Fruit fly (Drosophila melanogaster) whole organism, embryonic: ENCODE data around the gene Acat1.

Source experiments
- Adf1 ChIP-seq: fragments of 200-800 bp; sonication (Bioruptor generic); IDR thresholded peaks from 2 replicates; pipeline ENCODE4 v1.3.6; 2022; ENCODE audit warnings: missing biosample characterization, missing genetic modification characterization
- BEAF-32 ChIP-seq: fragments of 200-800 bp; sonication (Bioruptor generic); optimal IDR thresholded peaks from 3 replicates; lab custom pipeline; 2017; ENCODE audit warnings: missing biosample characterization, missing genetic modification characterization, mild to moderate bottlenecking, moderate library complexity, missing genetic modification reagents
- Bgb ChIP-seq: fragments of 200-800 bp; sonication (Bioruptor generic); IDR thresholded peaks from 2 replicates; pipeline ENCODE4 v1.3.6; 2022; ENCODE audit warnings: missing biosample characterization, missing genetic modification characterization; ENCODE audit not compliant: partially characterized antibody
- CG13296 ChIP-seq: fragments of 200-800 bp; sonication (Bioruptor generic); optimal IDR thresholded peaks from 3 replicates; lab custom pipeline; 2018; ENCODE audit warnings: missing biosample characterization, mild to moderate bottlenecking, missing genetic modification characterization
- CG14050 ChIP-seq: fragments of 200-800 bp; sonication (Bioruptor generic); IDR thresholded peaks from 3 replicates; pipeline ENCODE4 v1.3.6; 2022; ENCODE audit warnings: missing biosample characterization, missing genetic modification characterization
- CG15479 ChIP-seq: fragments of 200-800 bp; sonication (Bioruptor generic); optimal IDR thresholded peaks from 3 replicates; lab custom pipeline; 2019; ENCODE audit warnings: missing biosample characterization, mild to moderate bottlenecking, missing genetic modification characterization, moderate library complexity
- CG1602 ChIP-seq: fragments of 200-800 bp; sonication (Bioruptor generic); optimal IDR thresholded peaks from 3 replicates; lab custom pipeline; 2016; ENCODE audit warnings: missing biosample characterization, missing genetic modification characterization
- CG1832 ChIP-seq: fragments of 200-800 bp; sonication (Bioruptor generic); optimal IDR thresholded peaks from 2 replicates; lab custom pipeline; 2017; ENCODE audit warnings: missing biosample characterization, mild to moderate bottlenecking, missing genetic modification characterization, inconsistent platforms
- CG2889 ChIP-seq: fragments of 200-800 bp; sonication (Bioruptor generic); IDR thresholded peaks from 3 replicates; pipeline ENCODE4 v1.3.6; 2022; ENCODE audit warnings: missing biosample characterization, missing genetic modification characterization
- CG30020 ChIP-seq: fragments of 200-800 bp; optimal IDR thresholded peaks from 2 replicates; lab custom pipeline; 2019; ENCODE audit warnings: missing biosample characterization, mild to moderate bottlenecking, missing genetic modification characterization, moderate library complexity
- CG30431 ChIP-seq: fragments of 200-800 bp; sonication (Bioruptor generic); optimal IDR thresholded peaks from 2 replicates; lab custom pipeline; 2017; ENCODE audit warnings: missing biosample characterization, missing genetic modification characterization
- CG3065 ChIP-seq: fragments of 200-800 bp; sonication (Bioruptor generic); optimal IDR thresholded peaks from 2 replicates; lab custom pipeline; 2016; ENCODE audit warnings: missing biosample characterization, missing genetic modification characterization
- CG3281 ChIP-seq: fragments of 200-800 bp; sonication (Bioruptor generic); optimal IDR thresholded peaks from 3 replicates; lab custom pipeline; 2017; ENCODE audit warnings: missing biosample characterization, mild to moderate bottlenecking, missing genetic modification characterization
- CG33213 ChIP-seq: fragments of 200-800 bp; sonication (Bioruptor generic); optimal IDR thresholded peaks from 3 replicates; lab custom pipeline; 2016; ENCODE audit warnings: missing biosample characterization, missing genetic modification characterization
- CG6854 ChIP-seq: fragments of 200-800 bp; sonication (Bioruptor generic); optimal IDR thresholded peaks from 3 replicates; lab custom pipeline; 2017; ENCODE audit warnings: missing biosample characterization, mild to moderate bottlenecking, missing genetic modification characterization
- CG7556 ChIP-seq: fragments of 200-800 bp; sonication (Bioruptor generic); optimal IDR thresholded peaks from 2 replicates; lab custom pipeline; 2017; ENCODE audit warnings: missing biosample characterization, mild to moderate bottlenecking, missing genetic modification characterization
- Dip3 ChIP-seq: fragments of 200-800 bp; sonication (Bioruptor generic); optimal IDR thresholded peaks from 3 replicates; lab custom pipeline; 2016; ENCODE audit warnings: missing biosample characterization, missing genetic modification characterization
- Elba2 ChIP-seq: fragments of 200-800 bp; sonication (Bioruptor generic); optimal IDR thresholded peaks from 3 replicates; lab custom pipeline; 2016; ENCODE audit warnings: missing biosample characterization, missing genetic modification characterization
- H2.0 ChIP-seq: fragments of 200-800 bp; sonication (Bioruptor generic); IDR thresholded peaks from 2 replicates; pipeline ENCODE4 v1.3.6; 2022; ENCODE audit warnings: missing biosample characterization, missing genetic modification characterization
- HLH4C ChIP-seq: fragments of 200-800 bp; sonication (Bioruptor generic); IDR thresholded peaks from 3 replicates; pipeline ENCODE4 v1.3.6; 2022; ENCODE audit warnings: missing biosample characterization, missing genetic modification characterization; ENCODE audit not compliant: partially characterized antibody
- Hr51 ChIP-seq, 2 experiments: fragments of 200-800 bp; sonication (Bioruptor generic); optimal IDR thresholded peaks; 2 replicates in 1 of 2; 3 replicates in 1 of 2; lab custom pipeline; 2016 to 2018; ENCODE audit warnings: missing biosample characterization in 2 of 2, missing genetic modification characterization in 2 of 2, mild to moderate bottlenecking in 1 of 2, moderate library complexity in 1 of 2
- MBD-R2 ChIP-seq: fragments of 200-800 bp; sonication (Bioruptor generic); IDR thresholded peaks from 2 replicates; pipeline ENCODE4 v1.3.6; 2022; ENCODE audit warnings: missing biosample characterization, missing genetic modification characterization
- MTF-1 ChIP-seq: fragments of 200-800 bp; sonication (Bioruptor generic); optimal IDR thresholded peaks from 2 replicates; lab custom pipeline; 2018; ENCODE audit warnings: missing biosample characterization, mild to moderate bottlenecking, missing genetic modification characterization, borderline replicate concordance
- Max ChIP-seq: fragments of 200-800 bp; sonication (Bioruptor generic); optimal IDR thresholded peaks from 2 replicates; lab custom pipeline; 2016; ENCODE audit warnings: missing biosample characterization, mild to moderate bottlenecking, missing genetic modification characterization
- NC2β ChIP-seq: fragments of 200-800 bp; sonication (Bioruptor generic); optimal IDR thresholded peaks from 2 replicates; lab custom pipeline; 2016; ENCODE audit warnings: missing biosample characterization, missing genetic modification characterization
- NFAT ChIP-seq: fragments of 200-800 bp; sonication (Bioruptor generic); IDR thresholded peaks from 2 replicates; pipeline ENCODE4 v1.3.6; 2022; ENCODE audit warnings: missing biosample characterization, missing genetic modification characterization
- NfI ChIP-seq: fragments of 200-800 bp; sonication (Bioruptor generic); optimal IDR thresholded peaks from 3 replicates; lab custom pipeline; 2018; ENCODE audit warnings: missing biosample characterization, mild to moderate bottlenecking, missing genetic modification characterization, moderate library complexity
- Side ChIP-seq: fragments of 200-800 bp; sonication (Bioruptor generic); optimal IDR thresholded peaks from 2 replicates; lab custom pipeline; 2016; ENCODE audit warnings: missing biosample characterization, missing genetic modification characterization
- Vsx1 ChIP-seq: fragments of 200-800 bp; sonication (Bioruptor generic); optimal IDR thresholded peaks from 2 replicates; lab custom pipeline; 2017; ENCODE audit warnings: missing biosample characterization, mild to moderate bottlenecking, missing genetic modification characterization, missing genetic modification reagents
- ato ChIP-seq: fragments of 200-800 bp; sonication (Bioruptor generic); IDR thresholded peaks from 2 replicates; pipeline ENCODE4 v1.3.6; 2022; ENCODE audit warnings: missing biosample characterization, missing genetic modification characterization; ENCODE audit not compliant: partially characterized antibody
- crol ChIP-seq: fragments of 200-800 bp; sonication (Bioruptor generic); IDR thresholded peaks from 2 replicates; pipeline ENCODE4 v1.3.6; 2022; ENCODE audit warnings: missing biosample characterization, missing genetic modification characterization
- dysf ChIP-seq: fragments of 200-800 bp; sonication (Bioruptor generic); IDR thresholded peaks from 3 replicates; pipeline ENCODE4 v1.3.6; 2022; ENCODE audit warnings: missing biosample characterization, missing genetic modification characterization
- fd96Cb ChIP-seq: fragments of 200-800 bp; sonication (Bioruptor generic); optimal IDR thresholded peaks from 2 replicates; lab custom pipeline; 2018; ENCODE audit warnings: missing biosample characterization, mild to moderate bottlenecking, missing genetic modification characterization, moderate library complexity
- ftz-f1 ChIP-seq: fragments of 200-800 bp; sonication (Bioruptor generic); optimal IDR thresholded peaks from 2 replicates; lab custom pipeline; 2016; ENCODE audit warnings: missing biosample characterization, missing genetic modification characterization
- hkb ChIP-seq, 2 experiments: fragments of 200-800 bp in 1 of 2; fragments of >200 bp in 1 of 2; sonication (Bioruptor generic) in 1 of 2; IDR thresholded peaks in 1 of 2; optimal IDR thresholded peaks in 1 of 2; 2 replicates each; pipeline versions ENCODE4 v1.3.6 to Lab custom; 2017 to 2022; ENCODE audit warnings: missing biosample characterization in 1 of 2, missing genetic modification characterization in 1 of 2
- insv ChIP-seq, 2 experiments: fragments of 200-800 bp; sonication (Bioruptor generic); optimal IDR thresholded peaks; 3 replicates each; lab custom pipeline; 2016 to 2018; ENCODE audit warnings: missing biosample characterization in 2 of 2, missing genetic modification characterization in 2 of 2
- inv ChIP-seq: fragments of 200-800 bp; sonication (Bioruptor generic); IDR thresholded peaks from 2 replicates; pipeline ENCODE4 v1.3.6; 2022; ENCODE audit warnings: missing biosample characterization, missing genetic modification characterization; ENCODE audit not compliant: partially characterized antibody
- luna ChIP-seq: fragments of 200-800 bp; sonication (Bioruptor generic); optimal IDR thresholded peaks from 2 replicates; lab custom pipeline; 2016; ENCODE audit warnings: missing biosample characterization, missing genetic modification characterization
- mld ChIP-seq: fragments of 200-800 bp; sonication (Bioruptor generic); IDR thresholded peaks from 3 replicates; pipeline ENCODE4 v1.3.6; 2022; ENCODE audit warnings: missing biosample characterization, missing genetic modification characterization; ENCODE audit not compliant: partially characterized antibody
- nom ChIP-seq: fragments of 200-800 bp; sonication (Bioruptor generic); optimal IDR thresholded peaks from 2 replicates; lab custom pipeline; 2017; ENCODE audit warnings: missing biosample characterization, missing genetic modification characterization, mild to moderate bottlenecking, moderate library complexity, missing genetic modification reagents
- onecut ChIP-seq: fragments of 200-800 bp; sonication (Bioruptor generic); IDR thresholded peaks from 2 replicates; pipeline ENCODE4 v1.3.6; 2022; ENCODE audit warnings: missing biosample characterization, missing genetic modification characterization
- pan ChIP-seq, 4 experiments: fragments of >200 bp in 3 of 4; fragments of 200-800 bp in 1 of 4; sonication (Bioruptor generic) in 1 of 4; optimal IDR thresholded peaks in 3 of 4; IDR thresholded peaks in 1 of 4; 2 replicates each; pipeline versions ENCODE4 v1.3.6 to Lab custom; 2017 to 2022; ENCODE audit warnings: missing biosample characterization in 2 of 4, missing genetic modification characterization in 2 of 4, mixed read lengths in 1 of 4
- sc ChIP-seq, 3 experiments: fragments of >200 bp in 2 of 3; fragments of 200-800 bp in 1 of 3; sonication (Bioruptor generic) in 1 of 3; optimal IDR thresholded peaks; 2 replicates in 2 of 3; 3 replicates in 1 of 3; lab custom pipeline; 2017; ENCODE audit warnings: mild to moderate bottlenecking in 1 of 3, missing biosample characterization in 1 of 3, missing genetic modification characterization in 1 of 3, missing genetic modification reagents in 1 of 3
- seq ChIP-seq: fragments of 200-800 bp; sonication (Bioruptor generic); IDR thresholded peaks from 2 replicates; pipeline ENCODE4 v1.3.6; 2022; ENCODE audit warnings: missing biosample characterization, missing genetic modification characterization
- stc ChIP-seq: fragments of 200-800 bp; sonication (Bioruptor generic); IDR thresholded peaks from 2 replicates; pipeline ENCODE4 v1.3.6; 2022; ENCODE audit warnings: missing biosample characterization, missing genetic modification characterization
- tgo ChIP-seq: fragments of 200-800 bp; sonication (Bioruptor generic); IDR thresholded peaks from 3 replicates; pipeline ENCODE4 v1.3.6; 2022; ENCODE audit warnings: missing biosample characterization, missing genetic modification characterization
- z ChIP-seq: fragments of 200-800 bp; sonication (Bioruptor generic); IDR thresholded peaks from 3 replicates; pipeline ENCODE4 v1.3.6; 2022; ENCODE audit warnings: missing biosample characterization, missing genetic modification characterization

Gene Acat1

dm6 chrX:7935798-7936572, 47.4 kb upstream of the Acat1 start, which contains the start of gene Ubr3 (continued):
- TF ChIP-seq H2.0 (no peak), ato (GFP tag; lab: Robert Waterston, UW) (peak; percentile 59), dysf (GFP tag; lab: Robert Waterston, UW) (no peak), HLH4C (GFP tag; lab: Robert Waterston, UW) (peak; percentile 81), ftz-f1 (GFP tag; lab: Kevin White, UChicago) (peak; percentile 7), BEAF-32 (GFP tag; lab: Kevin White, UChicago) (peak; percentile 87), Side (no peak), hkb (optimal IDR thresholded peaks at IDR 0.05; lab: Kevin White, UChicago) (no peak), hkb (GFP tag; IDR thresholded peaks at IDR 0.05; lab: Robert Waterston, UW) (no peak), Max (GFP tag; lab: Kevin White, UChicago) (no peak), nom (peak; percentile 32), CG1832 (GFP tag; lab: Kevin White, UChicago) (no peak), luna (GFP tag; lab: Kevin White, UChicago) (no peak), tgo (GFP tag; lab: Robert Waterston, UW) (no peak), pan (optimal IDR thresholded peaks at IDR 0.05; lab: Kevin White, UChicago) (no peak), pan (GFP tag; optimal IDR thresholded peaks at IDR 0.05 in 1 of 2, IDR thresholded peaks at IDR 0.05 in 1 of 2) (no peak), CG6854 (GFP tag; lab: Kevin White, UChicago) (no peak), CG14050 (GFP tag; lab: Robert Waterston, UW) (no peak), Adf1 (GFP tag; lab: Robert Waterston, UW) (no peak), Hr51 (GFP tag; optimal IDR thresholded peaks at IDR 0.05; lab: Kevin White, UChicago) (no peak), NfI (GFP tag; lab: Kevin White, UChicago) (no peak), CG7556 (GFP tag; lab: Kevin White, UChicago) (no peak), stc (GFP tag; lab: Robert Waterston, UW) (no peak), NFAT (GFP tag; lab: Robert Waterston, UW) (0 out of 2 replicates have a peak, but pooled peaks have one; percentile 21), CG15479 (GFP tag; lab: Kevin White, UChicago) (no peak), CG3281 (no peak), CG2889 (GFP tag; lab: Robert Waterston, UW) (no peak), NC2β (peak; percentile 35), Bgb (GFP tag; lab: Robert Waterston, UW) (peak; percentile 86), CG3065 (no peak), sc (optimal IDR thresholded peaks at IDR 0.05; lab: Kevin White, UChicago) (no peak), sc (GFP tag; optimal IDR thresholded peaks at IDR 0.05; lab: Kevin White, UChicago) (no peak), crol (GFP tag; lab: Robert Waterston, UW) (no peak), CG1602 (GFP tag; lab: Kevin White, UChicago) (no peak), Elba2 (GFP tag; lab: Kevin White, UChicago) (peak; percentile 17), mld (GFP tag; lab: Robert Waterston, UW) (peak; percentile 63; the same call in 2 of the 3 replicates), CG30431 (GFP tag; lab: Kevin White, UChicago) (no peak), MTF-1 (GFP tag; lab: Kevin White, UChicago) (no peak), insv (GFP tag; optimal IDR thresholded peaks at IDR 0.05; lab: Kevin White, UChicago) (peak in 1 of 2 experiments; percentile 13), CG33213 (GFP tag; lab: Kevin White, UChicago) (no peak), inv (GFP tag; lab: Robert Waterston, UW) (peak; percentile 74), Vsx1 (GFP tag; lab: Kevin White, UChicago) (no peak), fd96Cb (tag; lab: Kevin White, UChicago) (no peak), onecut (GFP tag; lab: Robert Waterston, UW) (no peak), seq (GFP tag; lab: Robert Waterston, UW) (no peak), CG30020 (peak; percentile 29), z (GFP tag; lab: Robert Waterston, UW) (no peak), MBD-R2 (GFP tag; lab: Robert Waterston, UW) (peak; percentile 48; the same call in 1 of the 2 replicates), CG13296 (GFP tag; lab: Kevin White, UChicago) (no peak), Dip3 (no peak)
